Fruit fly (Drosophila melanogaster) whole organism, embryonic: Measurements from ENCODE around the gene CG14352.

Experiments used
- CG10366 ChIP-seq: fragments of 200-800 bp; sonication (Bioruptor generic); IDR thresholded peaks from 2 replicates; pipeline ENCODE4 v1.3.6; 2022; ENCODE audit warnings: missing biosample characterization, missing genetic modification characterization
- CG11247 ChIP-seq: fragments of 200-800 bp; sonication (Bioruptor generic); IDR thresholded peaks from 2 replicates; pipeline ENCODE4 v1.3.6; 2022; ENCODE audit warnings: missing biosample characterization, missing genetic modification characterization
- CG32772 ChIP-seq: fragments of 200-800 bp; sonication (Bioruptor generic); IDR thresholded peaks from 2 replicates; pipeline ENCODE4 v1.3.6; 2022; ENCODE audit warnings: missing biosample characterization, missing genetic modification characterization
- CG33557 ChIP-seq: fragments of 200-800 bp; sonication (Bioruptor generic); optimal IDR thresholded peaks from 2 replicates; lab custom pipeline; 2019; ENCODE audit warnings: missing biosample characterization, mild to moderate bottlenecking, missing genetic modification characterization, moderate library complexity
- CG43689 ChIP-seq: fragments of 200-800 bp; sonication (Bioruptor generic); IDR thresholded peaks from 2 replicates; pipeline ENCODE4 v1.3.6; 2022; ENCODE audit warnings: missing biosample characterization, missing genetic modification characterization
- Drgx ChIP-seq: fragments of 200-800 bp; sonication (Bioruptor generic); IDR thresholded peaks from 2 replicates; pipeline ENCODE4 v1.3.6; 2022; ENCODE audit warnings: missing biosample characterization, missing genetic modification characterization
- HLHmδ ChIP-seq: fragments of 200-800 bp; sonication (Bioruptor generic); optimal IDR thresholded peaks from 2 replicates; lab custom pipeline; 2018; ENCODE audit warnings: missing biosample characterization, mild to moderate bottlenecking, missing genetic modification characterization, moderate library complexity

- TF ChIP-seq Drgx (GFP tag; lab: Robert Waterston, UW) (peak; percentile 82), CG33557 (GFP tag; lab: Kevin White, UChicago) (peak; percentile 28), CG11247 (GFP tag; lab: Robert Waterston, UW) (peak; percentile 88), CG10366 (GFP tag; lab: Robert Waterston, UW) (peak; percentile 85), CG32772 (GFP tag; lab: Robert Waterston, UW) (peak; percentile 88), HLHmδ (GFP tag; lab: Kevin White, UChicago) (no peak), CG43689 (GFP tag; lab: Robert Waterston, UW) (peak; percentile 80)
These were observed 38.1 kb downstream of the CG14352 start for dm6 chr2L:1649244-1649827.
